Worm (Caenorhabditis elegans): ENCODE results near the gene F40F8.1.

ce11 chrII:11156160-11156559 is 28.7 kb downstream of the F40F8.1 start:
- no peak for TF ChIP-seq nhr-77 (tag; optimal IDR thresholded peaks at IDR 0.05)
- no peak for TF ChIP-seq ZK546.5 (tag; optimal IDR thresholded peaks at IDR 0.05)
- TF ChIP-seq lin-11 (tag; optimal IDR thresholded peaks at IDR 0.05) = no peak
- peak; percentile 9 for TF ChIP-seq crh-2 (tag; optimal IDR thresholded peaks at IDR 0.05)
- TF ChIP-seq ama-1 (optimal IDR thresholded peaks at IDR 0.05) = no peak
- no peak for TF ChIP-seq nhr-237 (tag; optimal IDR thresholded peaks at IDR 0.05)
- TF ChIP-seq gmeb-1 (tag; optimal IDR thresholded peaks at IDR 0.05) = no peak
- TF ChIP-seq lin-39 (tag; optimal IDR thresholded peaks at IDR 0.05) = no peak
- no peak for TF ChIP-seq ceh-82 (tag; optimal IDR thresholded peaks at IDR 0.05)
- no peak for TF ChIP-seq ztf-4 (tag; optimal IDR thresholded peaks at IDR 0.05)
